Worm (Caenorhabditis elegans): ENCODE data around the gene fbxc-19.

DNA sequence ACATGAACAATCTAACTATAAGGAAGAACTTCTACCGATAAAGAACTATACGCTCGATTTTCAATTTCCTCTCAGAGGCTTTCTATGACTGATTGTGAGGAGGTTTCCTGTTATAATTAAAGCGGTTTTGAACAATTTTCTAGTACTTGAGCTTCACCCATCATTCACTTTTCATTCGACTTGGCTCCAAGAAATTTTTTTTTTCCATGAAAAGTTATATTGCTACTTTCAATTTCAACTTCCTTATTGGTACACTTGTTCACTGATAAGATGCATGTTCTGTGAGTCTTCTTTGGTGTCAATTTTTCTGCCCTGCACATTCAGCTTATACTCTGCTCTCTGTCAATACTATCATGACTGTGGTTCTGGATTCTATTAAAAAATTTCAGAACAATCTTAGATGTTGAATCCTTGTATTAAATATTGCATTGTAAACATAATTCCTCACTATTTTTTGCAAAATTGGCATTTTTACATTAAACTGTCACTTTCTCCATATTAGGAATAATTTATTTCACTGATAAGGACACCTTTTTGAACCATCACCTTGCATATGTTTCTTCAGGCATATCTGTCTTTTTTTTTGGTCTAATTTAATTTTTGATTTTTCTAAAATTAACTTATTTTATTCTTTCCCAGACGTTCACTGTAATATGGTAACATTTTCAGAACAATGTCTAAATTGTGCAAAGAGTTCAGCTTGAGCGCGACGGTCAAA lies 50.8 kb downstream of the fbxc-19 start, which contains the start of gene math-10:
- TF ChIP-seq him-1 (tag; optimal IDR thresholded peaks at IDR 0.05) (no peak), dao-5 (tag; optimal IDR thresholded peaks at IDR 0.05) (no peak), W03F9.2 (tag; optimal IDR thresholded peaks at IDR 0.05) (no peak)
